Fruit fly (Drosophila melanogaster) whole organism, embryonic: ENCODE measurements around the gene CG9021.
A peak's percentile ranks its signal among the peaks of the same experiment; 100 is the strongest.

ENCODE experiments used
- Atf-2 ChIP-seq: fragments of 200-800 bp; sonication (Bioruptor generic); optimal IDR thresholded peaks from 2 replicates; lab custom pipeline; 2016; ENCODE audit warnings: missing biosample characterization, missing genetic modification characterization
- Awh ChIP-seq: fragments of 200-800 bp; sonication (Bioruptor generic); IDR thresholded peaks from 2 replicates; pipeline ENCODE4, ENCODE4 v1.3.6; 2022; ENCODE audit warnings: missing biosample characterization, missing genetic modification characterization
- CG14965 ChIP-seq: fragments of 200-800 bp; sonication (Bioruptor generic); optimal IDR thresholded peaks from 2 replicates; lab custom pipeline; 2016; ENCODE audit warnings: missing biosample characterization, missing genetic modification characterization, borderline replicate concordance
- CG16815 ChIP-seq: fragments of 200-800 bp; sonication (Bioruptor generic); optimal IDR thresholded peaks from 3 replicates; lab custom pipeline; 2017; ENCODE audit warnings: missing biosample characterization, mild to moderate bottlenecking, missing genetic modification characterization
- CG17568 ChIP-seq: fragments of 200-800 bp; sonication (Bioruptor generic); optimal IDR thresholded peaks from 2 replicates; lab custom pipeline; 2018; ENCODE audit warnings: missing biosample characterization, mild to moderate bottlenecking, missing genetic modification characterization, moderate library complexity
- CG18011 ChIP-seq: fragments of 200-800 bp; sonication (Bioruptor generic); optimal IDR thresholded peaks from 2 replicates; lab custom pipeline; 2017; ENCODE audit warnings: missing biosample characterization, missing genetic modification characterization, mild to moderate bottlenecking, moderate library complexity, missing genotype
- CG32767 ChIP-seq: fragments of 200-800 bp; sonication (Bioruptor generic); IDR thresholded peaks from 2 replicates; pipeline ENCODE4 v1.3.6; 2022; ENCODE audit warnings: missing biosample characterization, missing genetic modification characterization
- CG3407 ChIP-seq: fragments of 200-800 bp; sonication (Bioruptor generic); optimal IDR thresholded peaks from 2 replicates; lab custom pipeline; 2018; ENCODE audit warnings: missing biosample characterization, mild to moderate bottlenecking, missing genetic modification characterization
- CG4360 ChIP-seq: fragments of 200-800 bp; sonication (Bioruptor generic); IDR thresholded peaks from 2 replicates; pipeline ENCODE4 v1.3.6; 2022; ENCODE audit warnings: missing biosample characterization, missing genetic modification characterization
- CG6175 ChIP-seq: fragments of 200-800 bp; sonication (Bioruptor generic); IDR thresholded peaks from 3 replicates; pipeline ENCODE4 v1.3.6; 2022; ENCODE audit warnings: missing biosample characterization, missing genetic modification characterization
- CG7987 ChIP-seq: fragments of 200-800 bp; sonication (Bioruptor generic); optimal IDR thresholded peaks from 2 replicates; lab custom pipeline; 2018; ENCODE audit warnings: missing biosample characterization, mild to moderate bottlenecking, missing genetic modification characterization, moderate library complexity
- CG9727 ChIP-seq: fragments of 200-800 bp; sonication (Bioruptor generic); optimal IDR thresholded peaks from 3 replicates; lab custom pipeline; 2017; ENCODE audit warnings: missing biosample characterization, mild to moderate bottlenecking, missing genetic modification characterization
- CG9797 ChIP-seq: fragments of 200-800 bp; sonication (Bioruptor generic); optimal IDR thresholded peaks from 3 replicates; lab custom pipeline; 2018; ENCODE audit warnings: missing biosample characterization, mild to moderate bottlenecking, missing genetic modification characterization
- CkIIα-i1 ChIP-seq: fragments of 200-800 bp; sonication (Bioruptor generic); IDR thresholded peaks from 2 replicates; pipeline ENCODE4 v1.3.6; 2022; ENCODE audit warnings: missing biosample characterization, missing genetic modification characterization
- D19A ChIP-seq: fragments of 200-800 bp; optimal IDR thresholded peaks from 3 replicates; lab custom pipeline; 2019; ENCODE audit warnings: missing biosample characterization, mild to moderate bottlenecking, missing genetic modification characterization, moderate library complexity
- Doc3 ChIP-seq: fragments of 200-800 bp; sonication (Bioruptor generic); IDR thresholded peaks from 3 replicates; pipeline ENCODE4 v1.3.6; 2022; ENCODE audit warnings: missing biosample characterization, missing genetic modification characterization; ENCODE audit not compliant: partially characterized antibody
- Drgx ChIP-seq: fragments of 200-800 bp; sonication (Bioruptor generic); IDR thresholded peaks from 2 replicates; pipeline ENCODE4 v1.3.6; 2022; ENCODE audit warnings: missing biosample characterization, missing genetic modification characterization
- HHEX ChIP-seq: fragments of 200-800 bp; sonication (Bioruptor generic); optimal IDR thresholded peaks from 3 replicates; lab custom pipeline; 2017; ENCODE audit warnings: missing biosample characterization, mild to moderate bottlenecking, missing genetic modification characterization, missing genetic modification reagents
- Lim3 ChIP-seq: fragments of 200-800 bp; sonication (Bioruptor generic); IDR thresholded peaks from 2 replicates; pipeline ENCODE4 v1.3.6; 2022; ENCODE audit warnings: missing biosample characterization, missing genetic modification characterization
- Med ChIP-seq: fragments of 200-800 bp; sonication (Bioruptor generic); peaks from one replicate; lab custom pipeline; 2016; ENCODE audit warnings: missing biosample characterization, missing genetic modification characterization, mild to moderate bottlenecking, inconsistent platforms, moderate library complexity
- NK7.1 ChIP-seq: fragments of 200-800 bp; sonication (Bioruptor generic); optimal IDR thresholded peaks from 3 replicates; lab custom pipeline; 2016; ENCODE audit warnings: missing biosample characterization, missing genetic modification characterization
- Rfx ChIP-seq: fragments of 200-800 bp; sonication (Bioruptor generic); IDR thresholded peaks from 2 replicates; pipeline ENCODE4 v1.3.6; 2022; ENCODE audit warnings: missing biosample characterization, missing genetic modification characterization
- Side ChIP-seq: fragments of 200-800 bp; sonication (Bioruptor generic); optimal IDR thresholded peaks from 2 replicates; lab custom pipeline; 2016; ENCODE audit warnings: missing biosample characterization, missing genetic modification characterization
- Stat92E ChIP-seq, 3 experiments: fragments of >200 bp in 2 of 3; fragments of 200-800 bp in 1 of 3; sonication (Bioruptor generic) in 1 of 3; optimal IDR thresholded peaks; 2 replicates each; lab custom pipeline; 2017 to 2019; ENCODE audit warnings: missing biosample characterization in 3 of 3, missing genetic modification characterization in 3 of 3, mild to moderate bottlenecking in 1 of 3, moderate library complexity in 1 of 3
- abd-A ChIP-seq: fragments of 200-800 bp; sonication (Bioruptor generic); optimal IDR thresholded peaks from 3 replicates; lab custom pipeline; 2019; ENCODE audit warnings: missing biosample characterization, mild to moderate bottlenecking, missing genetic modification characterization, moderate library complexity
- ap ChIP-seq: fragments of 200-800 bp; sonication (Bioruptor generic); IDR thresholded peaks from 2 replicates; pipeline ENCODE4 v1.3.6; 2022; ENCODE audit warnings: missing biosample characterization, missing genetic modification characterization
- corto ChIP-seq: fragments of 200-800 bp; sonication (Bioruptor generic); optimal IDR thresholded peaks from 2 replicates; lab custom pipeline; 2016; ENCODE audit warnings: missing biosample characterization, mild to moderate bottlenecking, missing genetic modification characterization, moderate library complexity
- dmrt11E ChIP-seq: fragments of 200-800 bp; sonication (Bioruptor generic); optimal IDR thresholded peaks from 3 replicates; lab custom pipeline; 2018; ENCODE audit warnings: missing biosample characterization, mild to moderate bottlenecking, missing genetic modification characterization, moderate library complexity
- dpn ChIP-seq, 2 experiments: fragments of 200-800 bp; sonication (Bioruptor generic); optimal IDR thresholded peaks; 3 replicates each; lab custom pipeline; 2016; ENCODE audit warnings: missing biosample characterization in 2 of 2, missing genetic modification characterization in 2 of 2
- dysf ChIP-seq: fragments of 200-800 bp; sonication (Bioruptor generic); IDR thresholded peaks from 3 replicates; pipeline ENCODE4 v1.3.6; 2022; ENCODE audit warnings: missing biosample characterization, missing genetic modification characterization
- ems ChIP-seq: fragments of 200-800 bp; sonication (Bioruptor generic); optimal IDR thresholded peaks from 3 replicates; lab custom pipeline; 2016; ENCODE audit warnings: missing biosample characterization, missing genetic modification characterization
- ewg ChIP-seq: fragments of 200-800 bp; sonication (Bioruptor generic); optimal IDR thresholded peaks from 3 replicates; lab custom pipeline; 2017; ENCODE audit warnings: mild to moderate bottlenecking, missing biosample characterization, missing genetic modification reagents, missing genetic modification characterization
- fd64A ChIP-seq: fragments of 200-800 bp; sonication (Bioruptor generic); optimal IDR thresholded peaks from 3 replicates; lab custom pipeline; 2018; ENCODE audit warnings: missing biosample characterization, mild to moderate bottlenecking, missing genetic modification characterization
- grn ChIP-seq: fragments of 200-800 bp; sonication (Bioruptor generic); optimal IDR thresholded peaks from 3 replicates; lab custom pipeline; 2017; ENCODE audit warnings: missing biosample characterization, missing genetic modification characterization
- gro ChIP-seq: fragments of 200-800 bp; sonication (Bioruptor generic); optimal IDR thresholded peaks from 2 replicates; lab custom pipeline; 2016; ENCODE audit warnings: missing biosample characterization, missing genetic modification characterization
- inv ChIP-seq: fragments of 200-800 bp; sonication (Bioruptor generic); IDR thresholded peaks from 2 replicates; pipeline ENCODE4 v1.3.6; 2022; ENCODE audit warnings: missing biosample characterization, missing genetic modification characterization; ENCODE audit not compliant: partially characterized antibody
- knrl ChIP-seq: fragments of 200-800 bp; sonication (Bioruptor generic); IDR thresholded peaks from 3 replicates; pipeline ENCODE4 v1.3.6; 2022; ENCODE audit warnings: missing biosample characterization, missing genetic modification characterization; ENCODE audit not compliant: partially characterized antibody
- lilli ChIP-seq: fragments of 200-800 bp; sonication (Bioruptor generic); optimal IDR thresholded peaks from 3 replicates; lab custom pipeline; 2016; ENCODE audit warnings: missing biosample characterization, missing genetic modification characterization
- mam ChIP-seq: fragments of 200-800 bp; sonication (Bioruptor generic); optimal IDR thresholded peaks from 3 replicates; lab custom pipeline; 2016; ENCODE audit warnings: missing biosample characterization, missing genetic modification characterization
- pho ChIP-seq: fragments of 200-800 bp; sonication (Bioruptor generic); optimal IDR thresholded peaks from 2 replicates; lab custom pipeline; 2016; ENCODE audit warnings: missing biosample characterization, missing genetic modification characterization
- prd ChIP-seq, 3 experiments: fragments of >200 bp in 2 of 3; fragments of 200-800 bp in 1 of 3; sonication (Bioruptor generic) in 1 of 3; optimal IDR thresholded peaks in 2 of 3; IDR thresholded peaks in 1 of 3; 2 replicates in 2 of 3; 3 replicates in 1 of 3; pipeline versions ENCODE4 v1.3.6 to Lab custom; 2017 to 2022; ENCODE audit warnings: missing biosample characterization in 1 of 3, missing genetic modification characterization in 1 of 3
- ro ChIP-seq: fragments of 200-800 bp; sonication (Bioruptor generic); IDR thresholded peaks from 2 replicates; pipeline ENCODE4 v1.3.6; 2022; ENCODE audit warnings: missing biosample characterization, missing genetic modification characterization
- schlank ChIP-seq: fragments of 200-800 bp; sonication (Bioruptor generic); optimal IDR thresholded peaks from 2 replicates; lab custom pipeline; 2018; ENCODE audit warnings: missing biosample characterization, mild to moderate bottlenecking, missing genetic modification characterization
- stwl ChIP-seq: fragments of 200-800 bp; sonication (Bioruptor generic); optimal IDR thresholded peaks from 3 replicates; lab custom pipeline; 2018; ENCODE audit warnings: missing biosample characterization, mild to moderate bottlenecking, missing genetic modification characterization, moderate library complexity
- vvl ChIP-seq: fragments of 200-800 bp; sonication (Bioruptor generic); IDR thresholded peaks from 2 replicates; pipeline ENCODE4 v1.3.6; 2022; ENCODE audit warnings: missing biosample characterization, missing genetic modification characterization
- wek ChIP-seq: fragments of 200-800 bp; sonication (Bioruptor generic); optimal IDR thresholded peaks from 3 replicates; lab custom pipeline; 2018; ENCODE audit warnings: missing biosample characterization, mild to moderate bottlenecking, missing genetic modification characterization, moderate library complexity
- zen2 ChIP-seq: fragments of 200-800 bp; sonication (Bioruptor generic); IDR thresholded peaks from 3 replicates; pipeline ENCODE4 v1.3.6; 2022; ENCODE audit warnings: missing biosample characterization, missing genetic modification characterization; ENCODE audit not compliant: partially characterized antibody

Gene CG9021

DNA sequence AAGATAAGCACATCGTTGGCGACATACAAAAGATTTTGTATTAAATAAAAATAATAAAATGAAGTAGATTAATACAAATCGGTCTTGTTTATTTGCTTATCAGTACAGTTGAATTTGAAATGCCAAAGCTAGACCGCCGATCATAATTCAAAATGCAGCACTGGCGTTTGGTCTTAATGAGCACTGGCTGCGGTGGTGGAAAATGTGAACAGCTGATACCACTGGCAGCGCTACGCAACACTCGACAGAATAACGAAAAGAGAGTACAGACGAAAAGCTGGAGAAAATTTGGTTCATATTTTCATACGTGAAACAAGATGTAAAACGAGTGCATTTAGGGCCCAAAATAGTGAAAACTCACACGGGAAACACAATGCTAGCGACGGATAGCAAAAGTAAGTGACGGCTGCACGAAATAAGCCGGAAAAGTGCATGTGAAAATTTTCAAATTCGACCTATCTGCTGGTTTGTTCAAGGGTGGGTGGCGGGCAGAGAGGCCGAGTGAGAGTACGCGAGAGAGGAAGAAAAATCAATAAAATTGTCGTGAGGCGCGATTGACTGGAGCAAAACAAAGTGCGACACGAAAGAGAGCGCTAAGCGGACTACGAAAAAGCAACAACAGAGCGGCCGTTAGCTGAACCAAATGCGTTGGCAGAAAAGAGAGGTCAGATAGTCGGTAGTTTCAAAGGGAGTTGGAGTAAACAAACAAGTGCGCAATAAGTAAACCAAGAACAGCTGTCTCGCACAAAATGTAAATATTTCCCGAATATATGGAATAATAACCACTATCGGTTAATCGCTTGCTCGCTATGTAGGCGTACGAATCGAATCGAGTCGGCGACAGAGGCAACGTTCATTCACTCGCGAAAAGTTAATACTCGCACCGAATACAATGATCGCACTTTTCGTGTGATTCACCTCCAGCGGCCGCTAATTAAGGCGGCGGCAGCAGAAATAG lies 2.7 kb upstream of the CG9021 start, which contains the start of gene bchs (continued):
- TF ChIP-seq zen2 (GFP tag; lab: Robert Waterston, UW), result no peak; the same call in 2 of the 3 replicates
- no peak for TF ChIP-seq CG18011 (GFP tag; lab: Kevin White, UChicago)
- no peak for TF ChIP-seq CG16815 (GFP tag; lab: Kevin White, UChicago)
- peak; percentile 57; the same call in 1 of the 3 replicates for TF ChIP-seq dysf (GFP tag; lab: Robert Waterston, UW)
- TF ChIP-seq Med (GFP tag; lab: Kevin White, UChicago), result peak; percentile 99
- TF ChIP-seq pho (GFP tag; lab: Kevin White, UChicago), result peak; percentile 82
- no peak for TF ChIP-seq gro (GFP tag; lab: Kevin White, UChicago)
- TF ChIP-seq D19A (tag; lab: Kevin White, UChicago), result no peak
- TF ChIP-seq schlank (tag; lab: Kevin White, UChicago), result peak; percentile 95
- peak; percentile 92 for TF ChIP-seq CG7987 (GFP tag; lab: Kevin White, UChicago)
- peak; percentile 96 for TF ChIP-seq grn (GFP tag; lab: Kevin White, UChicago)
- TF ChIP-seq CG6175 (GFP tag; lab: Robert Waterston, UW), result no peak
- TF ChIP-seq vvl (GFP tag; lab: Robert Waterston, UW), result peak; percentile 92
- TF ChIP-seq dpn (GFP tag; optimal IDR thresholded peaks at IDR 0.05; lab: Kevin White, UChicago), result peak; percentile 74 to 83
- TF ChIP-seq knrl (GFP tag; lab: Robert Waterston, UW), result 0 out of 3 replicates have a peak, but pooled peaks have one; percentile 9
- TF ChIP-seq Doc3 (GFP tag; lab: Robert Waterston, UW), result peak; percentile 49
- TF ChIP-seq stwl (tag; lab: Kevin White, UChicago), result peak; percentile 63
- peak; percentile 39; the same call in 1 of the 2 replicates for TF ChIP-seq ap (GFP tag; lab: Robert Waterston, UW)
- TF ChIP-seq CG9727 (GFP tag; lab: Kevin White, UChicago), result peak; percentile 89
- peak; percentile 98 for TF ChIP-seq fd64A (GFP tag; lab: Kevin White, UChicago)
- TF ChIP-seq prd (optimal IDR thresholded peaks at IDR 0.05; lab: Kevin White, UChicago), result no peak
- TF ChIP-seq prd (GFP tag; IDR thresholded peaks at IDR 0.05; lab: Robert Waterston, UW), result peak; percentile 61; the same call in 2 of the 3 replicates
- TF ChIP-seq ewg (GFP tag; lab: Kevin White, UChicago), result peak; percentile 85
- TF ChIP-seq CG17568, result no peak
- peak; percentile 96 for TF ChIP-seq Awh (GFP tag; lab: Robert Waterston, UW)
- peak; percentile 97 for TF ChIP-seq CG3407 (GFP tag; lab: Kevin White, UChicago)
- TF ChIP-seq mam (GFP tag; lab: Kevin White, UChicago), result peak; percentile 64
- TF ChIP-seq CG9797 (GFP tag; lab: Kevin White, UChicago), result peak; percentile 17
- TF ChIP-seq CG14965 (GFP tag; lab: Kevin White, UChicago), result peak; percentile 83
- no peak for TF ChIP-seq Lim3 (GFP tag; lab: Robert Waterston, UW)
- TF ChIP-seq Atf-2, result peak; percentile 79
- TF ChIP-seq wek (GFP tag; lab: Kevin White, UChicago), result peak; percentile 96
- peak; percentile 91 for TF ChIP-seq CG4360 (GFP tag; lab: Robert Waterston, UW)
- no peak for TF ChIP-seq inv (GFP tag; lab: Robert Waterston, UW)
- TF ChIP-seq Stat92E (GFP tag; optimal IDR thresholded peaks at IDR 0.05; lab: Kevin White, UChicago), result no peak
- TF ChIP-seq CkIIα-i1 (GFP tag; lab: Robert Waterston, UW), result peak; percentile 16; the same call in 1 of the 2 replicates
- peak; percentile 87 for TF ChIP-seq Side (GFP tag; lab: Kevin White, UChicago)
- TF ChIP-seq Drgx (GFP tag; lab: Robert Waterston, UW), result no peak
- peak; percentile 77 for TF ChIP-seq dmrt11E (tag; lab: Kevin White, UChicago)
- peak; percentile 95 for TF ChIP-seq HHEX (GFP tag; lab: Kevin White, UChicago)
- no peak for TF ChIP-seq corto (GFP tag; lab: Kevin White, UChicago)
- peak; percentile 69; the same call in 1 of the 2 replicates for TF ChIP-seq CG32767 (GFP tag; lab: Robert Waterston, UW)
- TF ChIP-seq ro (GFP tag; lab: Robert Waterston, UW), result no peak
- TF ChIP-seq ems (GFP tag; lab: Kevin White, UChicago), result peak; percentile 62
- peak; percentile 43 for TF ChIP-seq lilli (GFP tag; lab: Kevin White, UChicago)
- peak; percentile 92 for TF ChIP-seq NK7.1
- TF ChIP-seq Rfx (GFP tag; lab: Robert Waterston, UW), result peak; percentile 81
- TF ChIP-seq abd-A, result no peak
